Fruit fly (Drosophila melanogaster) whole organism, prepupa: ENCODE measurements around the gene Phb1.

ENCODE experiments used
- Blimp-1 ChIP-seq: fragments of 200-800 bp; sonication (Bioruptor generic); optimal IDR thresholded peaks from 3 replicates; lab custom pipeline; 2017; ENCODE audit warnings: missing biosample characterization, missing genetic modification characterization, mild to moderate bottlenecking, moderate library complexity, missing genetic modification reagents
- CG10631 ChIP-seq: fragments of 200-800 bp; sonication (Bioruptor generic); optimal IDR thresholded peaks from 2 replicates; lab custom pipeline; 2016; ENCODE audit warnings: missing biosample characterization, missing genetic modification characterization
- CG10669 ChIP-seq: fragments of 200-800 bp; sonication (Bioruptor generic); optimal IDR thresholded peaks from 3 replicates; lab custom pipeline; 2018; ENCODE audit warnings: missing biosample characterization, mild to moderate bottlenecking, missing genetic modification characterization, moderate library complexity
- CG11294 ChIP-seq: fragments of 200-800 bp; sonication (Bioruptor generic); IDR thresholded peaks from 2 replicates; pipeline ENCODE4 v1.3.6; 2022; ENCODE audit warnings: missing biosample characterization, missing genetic modification characterization
- CG11762 ChIP-seq: fragments of 200-800 bp; sonication (Bioruptor generic); optimal IDR thresholded peaks from 3 replicates; lab custom pipeline; 2016; ENCODE audit warnings: missing biosample characterization, missing genetic modification characterization; ENCODE audit not compliant: insufficient read depth
- CG11902 ChIP-seq: fragments of 200-800 bp; sonication (Bioruptor generic); optimal IDR thresholded peaks from 3 replicates; lab custom pipeline; 2016; ENCODE audit warnings: missing biosample characterization, missing genetic modification characterization
- CG15336 ChIP-seq: fragments of 200-800 bp; sonication (Bioruptor generic); IDR thresholded peaks from 2 replicates; pipeline ENCODE4 v1.3.6; 2022; ENCODE audit warnings: missing biosample characterization, missing genetic modification characterization
- CG1621 ChIP-seq: fragments of 200-800 bp; sonication (Bioruptor generic); optimal IDR thresholded peaks from 3 replicates; lab custom pipeline; 2018; ENCODE audit warnings: missing biosample characterization, mild to moderate bottlenecking, missing genetic modification characterization
- CG3032 ChIP-seq: fragments of 200-800 bp; optimal IDR thresholded peaks from 2 replicates; lab custom pipeline; 2019; ENCODE audit warnings: missing biosample characterization, mild to moderate bottlenecking, missing genetic modification characterization, moderate library complexity
- CG31627 ChIP-seq: fragments of 200-800 bp; sonication (Bioruptor generic); optimal IDR thresholded peaks from 3 replicates; lab custom pipeline; 2016; ENCODE audit warnings: missing biosample characterization, missing genetic modification characterization
- CG32006 ChIP-seq: fragments of 200-800 bp; sonication (Bioruptor generic); optimal IDR thresholded peaks from 3 replicates; lab custom pipeline; 2017; ENCODE audit warnings: missing biosample characterization, mild to moderate bottlenecking, missing genetic modification characterization
- CG4318 ChIP-seq: fragments of 200-800 bp; sonication (Bioruptor generic); optimal IDR thresholded peaks from 3 replicates; lab custom pipeline; 2017; ENCODE audit warnings: missing biosample characterization, mild to moderate bottlenecking, missing genetic modification characterization
- CG6163 ChIP-seq: fragments of 200-800 bp; sonication (Bioruptor generic); IDR thresholded peaks from 3 replicates; pipeline ENCODE4 v1.3.6; 2022; ENCODE audit warnings: missing biosample characterization, missing genetic modification characterization
- CG6792 ChIP-seq: fragments of 200-800 bp; sonication (Bioruptor generic); optimal IDR thresholded peaks from 3 replicates; lab custom pipeline; 2016; ENCODE audit warnings: missing biosample characterization, missing genetic modification characterization
- CG6854 ChIP-seq: fragments of 200-800 bp; sonication (Bioruptor generic); optimal IDR thresholded peaks from 2 replicates; lab custom pipeline; 2017; ENCODE audit warnings: missing biosample characterization, mild to moderate bottlenecking, missing genetic modification characterization
- CG7368 ChIP-seq: fragments of 200-800 bp; sonication (Bioruptor generic); optimal IDR thresholded peaks from 3 replicates; lab custom pipeline; 2016; ENCODE audit warnings: missing biosample characterization, missing genetic modification characterization
- CG8119 ChIP-seq: fragments of 200-800 bp; sonication (Bioruptor generic); IDR thresholded peaks from 3 replicates; pipeline ENCODE4 v1.3.6; 2022; ENCODE audit warnings: missing biosample characterization, missing genetic modification characterization
- CG8632 ChIP-seq: fragments of 200-800 bp; sonication (Bioruptor generic); optimal IDR thresholded peaks from 3 replicates; lab custom pipeline; 2016; ENCODE audit warnings: missing biosample characterization, missing genetic modification characterization
- CG9139 ChIP-seq: fragments of 200-800 bp; sonication (Bioruptor generic); optimal IDR thresholded peaks from 3 replicates; lab custom pipeline; 2017; ENCODE audit warnings: missing biosample characterization, mild to moderate bottlenecking, missing genetic modification characterization
- Eip75B ChIP-seq: fragments of 200-800 bp; sonication (Bioruptor generic); optimal IDR thresholded peaks from 3 replicates; lab custom pipeline; 2016; ENCODE audit warnings: missing biosample characterization, missing genetic modification characterization
- Eip78C ChIP-seq: fragments of 200-800 bp; sonication (Bioruptor generic); peaks from one replicate; lab custom pipeline; 2016; ENCODE audit warnings: missing biosample characterization, missing genetic modification characterization
- Eip93F ChIP-seq: fragments of 200-800 bp; sonication (Bioruptor generic); optimal IDR thresholded peaks from 2 replicates; lab custom pipeline; 2016; ENCODE audit warnings: missing biosample characterization, mild to moderate bottlenecking, missing genetic modification characterization
- Ets21C ChIP-seq: fragments of 200-800 bp; sonication (Bioruptor generic); optimal IDR thresholded peaks from 3 replicates; lab custom pipeline; 2016; ENCODE audit warnings: missing biosample characterization, missing genetic modification characterization
- Ets96B ChIP-seq: fragments of 200-800 bp; optimal IDR thresholded peaks from 2 replicates; lab custom pipeline; 2019; ENCODE audit warnings: missing biosample characterization, mild to moderate bottlenecking, missing genetic modification characterization, moderate library complexity
- Gug ChIP-seq: fragments of 200-800 bp; sonication (Bioruptor generic); IDR thresholded peaks from 2 replicates; pipeline ENCODE4 v1.3.6; 2022; ENCODE audit warnings: missing biosample characterization, missing genetic modification characterization
- Hr38 ChIP-seq: sonication (Bioruptor generic); optimal IDR thresholded peaks from 2 replicates; lab custom pipeline; 2016; ENCODE audit warnings: missing biosample characterization, missing genetic modification characterization
- Hr39 ChIP-seq: fragments of 200-800 bp; sonication (Bioruptor generic); optimal IDR thresholded peaks from 2 replicates; lab custom pipeline; 2016; ENCODE audit warnings: missing biosample characterization, missing genetic modification characterization
- Lpt ChIP-seq: fragments of 200-800 bp; sonication (Bioruptor generic); optimal IDR thresholded peaks from 3 replicates; lab custom pipeline; 2016; ENCODE audit warnings: missing biosample characterization, missing genetic modification characterization
- Met ChIP-seq: fragments of 200-800 bp; sonication (Bioruptor generic); optimal IDR thresholded peaks from 3 replicates; lab custom pipeline; 2016; ENCODE audit warnings: missing biosample characterization, missing genetic modification characterization
- OdsH ChIP-seq: fragments of 200-800 bp; sonication (Bioruptor generic); optimal IDR thresholded peaks from 3 replicates; lab custom pipeline; 2016; ENCODE audit warnings: missing biosample characterization, missing genetic modification characterization
- Smox ChIP-seq: fragments of 200-800 bp; sonication (Bioruptor generic); optimal IDR thresholded peaks from 3 replicates; lab custom pipeline; 2016; ENCODE audit warnings: missing biosample characterization, missing genetic modification characterization
- Sox102F ChIP-seq: fragments of 200-800 bp; sonication (Bioruptor generic); optimal IDR thresholded peaks from 2 replicates; lab custom pipeline; 2016; ENCODE audit warnings: missing biosample characterization, mild to moderate bottlenecking, missing genetic modification characterization
- Sox14 ChIP-seq: fragments of 200-800 bp; sonication (Bioruptor generic); optimal IDR thresholded peaks from 3 replicates; lab custom pipeline; 2016; ENCODE audit warnings: missing biosample characterization, missing genetic modification characterization
- Sox15 ChIP-seq: fragments of 200-800 bp; sonication (Bioruptor generic); optimal IDR thresholded peaks from 3 replicates; lab custom pipeline; 2016; ENCODE audit warnings: missing biosample characterization, missing genetic modification characterization
- cyc ChIP-seq: fragments of 200-800 bp; sonication (Bioruptor generic); optimal IDR thresholded peaks from 3 replicates; lab custom pipeline; 2016; ENCODE audit warnings: missing biosample characterization, missing genetic modification characterization
- dac ChIP-seq: fragments of 200-800 bp; sonication (Bioruptor generic); optimal IDR thresholded peaks from 2 replicates; lab custom pipeline; 2017; ENCODE audit warnings: missing biosample characterization, mild to moderate bottlenecking, missing genetic modification characterization
- dsx ChIP-seq: fragments of 200-800 bp; optimal IDR thresholded peaks from 3 replicates; lab custom pipeline; 2019; ENCODE audit warnings: missing biosample characterization, mild to moderate bottlenecking, missing genetic modification characterization, moderate library complexity; ENCODE audit not compliant: poor library complexity, severe bottlenecking
- esn ChIP-seq: fragments of 200-800 bp; sonication (Bioruptor generic); optimal IDR thresholded peaks from 2 replicates; lab custom pipeline; 2016; ENCODE audit warnings: missing biosample characterization, mild to moderate bottlenecking, missing genetic modification characterization, moderate library complexity
- fd59A ChIP-seq: fragments of 200-800 bp; sonication (Bioruptor generic); optimal IDR thresholded peaks from 2 replicates; lab custom pipeline; 2017; ENCODE audit warnings: missing biosample characterization, mild to moderate bottlenecking, missing genetic modification characterization, missing genetic modification reagents
- fkh ChIP-seq: fragments of 200-800 bp; sonication (Bioruptor generic); optimal IDR thresholded peaks from 3 replicates; lab custom pipeline; 2017; ENCODE audit warnings: missing biosample characterization, mild to moderate bottlenecking, missing genetic modification characterization, moderate library complexity
- lz ChIP-seq: fragments of 200-800 bp; sonication (Bioruptor generic); optimal IDR thresholded peaks from 3 replicates; lab custom pipeline; 2016; ENCODE audit warnings: missing biosample characterization, missing genetic modification characterization
- net ChIP-seq: fragments of 200-800 bp; sonication (Bioruptor generic); optimal IDR thresholded peaks from 3 replicates; lab custom pipeline; 2016; ENCODE audit warnings: missing biosample characterization, missing genetic modification characterization
- pdm3 ChIP-seq: fragments of 200-800 bp; sonication (Bioruptor generic); optimal IDR thresholded peaks from 3 replicates; lab custom pipeline; 2016; ENCODE audit warnings: missing biosample characterization, missing genetic modification characterization
- salr ChIP-seq, 2 experiments: fragments of 200-800 bp; sonication (Bioruptor generic); optimal IDR thresholded peaks; 3 replicates each; lab custom pipeline; 2016 to 2018; ENCODE audit warnings: missing biosample characterization in 2 of 2, missing genetic modification characterization in 2 of 2, mild to moderate bottlenecking in 1 of 2
- spab ChIP-seq: fragments of 200-800 bp; sonication (Bioruptor generic); optimal IDR thresholded peaks from 2 replicates; lab custom pipeline; 2017; ENCODE audit warnings: missing biosample characterization, mild to moderate bottlenecking, missing genetic modification characterization, missing genetic modification reagents
- svp ChIP-seq: fragments of 200-800 bp; sonication (Bioruptor generic); peaks from one replicate; lab custom pipeline; 2016; ENCODE audit warnings: missing biosample characterization, missing genetic modification characterization
- topi ChIP-seq: fragments of 200-800 bp; sonication (Bioruptor generic); optimal IDR thresholded peaks from 3 replicates; lab custom pipeline; 2016; ENCODE audit warnings: missing biosample characterization, missing genetic modification characterization
- vri ChIP-seq: fragments of 200-800 bp; sonication (Bioruptor generic); optimal IDR thresholded peaks from 3 replicates; lab custom pipeline; 2016; ENCODE audit warnings: missing biosample characterization, mild to moderate bottlenecking, missing genetic modification characterization

Phb1 gene

DNA sequence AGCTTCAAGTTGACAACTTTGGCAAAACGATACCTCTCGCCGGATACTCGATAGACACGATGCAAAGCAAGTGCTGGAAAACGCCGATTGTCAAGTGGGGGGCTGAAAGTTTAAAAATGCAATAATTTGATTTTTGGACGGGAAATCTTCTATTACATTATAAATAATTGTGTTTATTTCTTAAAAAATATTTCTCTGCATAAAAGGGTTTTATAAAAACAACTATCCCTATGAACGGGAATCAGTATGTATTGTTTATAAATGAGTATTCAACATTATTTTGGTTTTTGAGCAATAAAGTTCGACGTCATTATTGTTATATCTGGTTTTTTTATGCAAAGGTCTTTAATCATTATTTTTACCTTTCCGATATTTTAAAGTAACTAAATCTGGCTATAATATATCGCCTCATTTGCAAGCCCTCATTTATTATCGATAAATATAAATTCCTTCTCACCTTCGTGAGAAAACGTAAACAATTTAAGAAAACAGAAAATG is 8.3 kb upstream of the Phb1 start, which contains the start of the genes AsnRS and DCTN6-p27 (continued):
- peak; percentile 67 for TF ChIP-seq CG10631 (GFP tag; lab: Kevin White, UChicago)
- TF ChIP-seq salr (GFP tag; optimal IDR thresholded peaks at IDR 0.05; lab: Kevin White, UChicago), result peak in 1 of 2 experiments; percentile 23
- TF ChIP-seq CG9139 (GFP tag; lab: Kevin White, UChicago), result no peak
- TF ChIP-seq vri (GFP tag; lab: Kevin White, UChicago), result no peak
- TF ChIP-seq spab (GFP tag; lab: Kevin White, UChicago), result no peak
- no peak for TF ChIP-seq net (GFP tag; lab: Kevin White, UChicago)
- no peak for TF ChIP-seq Blimp-1 (GFP tag; lab: Kevin White, UChicago)
- TF ChIP-seq fd59A, result no peak
- peak; percentile 75 for TF ChIP-seq CG6792 (GFP tag; lab: Kevin White, UChicago)
- TF ChIP-seq OdsH (GFP tag; lab: Kevin White, UChicago), result no peak
- TF ChIP-seq fkh (GFP tag; lab: Kevin White, UChicago), result peak; percentile 60
- peak; percentile 31 for TF ChIP-seq dac (GFP tag; lab: Kevin White, UChicago)
- peak; percentile 33 for TF ChIP-seq topi (GFP tag; lab: Kevin White, UChicago)
- peak; percentile 43 for TF ChIP-seq CG3032 (tag; lab: Kevin White, UChicago)
- TF ChIP-seq Smox, result no peak

dm6 chr2L:19126888-19127287 is 3.2 kb upstream of the Phb1 start:
- TF ChIP-seq OdsH (GFP tag; lab: Kevin White, UChicago) (no peak), cyc (GFP tag; lab: Kevin White, UChicago) (no peak), lz (GFP tag; lab: Kevin White, UChicago) (peak; percentile 31), CG1621 (tag; lab: Kevin White, UChicago) (no peak), CG31627 (GFP tag; lab: Kevin White, UChicago) (peak; percentile 21), fkh (GFP tag; lab: Kevin White, UChicago) (peak; percentile 83), CG8119 (GFP tag; lab: Robert Waterston, UW) (peak; percentile 53; the same call in 2 of the 3 replicates), CG8632 (GFP tag; lab: Kevin White, UChicago) (peak; percentile 29), CG9139 (GFP tag; lab: Kevin White, UChicago) (no peak), Met (GFP tag; lab: Kevin White, UChicago) (no peak), vri (GFP tag; lab: Kevin White, UChicago) (no peak), CG11762 (no peak), CG6854 (GFP tag; lab: Kevin White, UChicago) (peak; percentile 32), pdm3 (GFP tag; lab: Kevin White, UChicago) (no peak), CG15336 (no peak), Lpt (no peak), CG32006 (no peak), net (GFP tag; lab: Kevin White, UChicago) (no peak), Hr39 (GFP tag; lab: Kevin White, UChicago) (peak; percentile 23), CG7368 (GFP tag; lab: Kevin White, UChicago) (no peak), CG4318 (no peak), CG6163 (GFP tag; lab: Robert Waterston, UW) (no peak), Ets21C (GFP tag; lab: Kevin White, UChicago) (no peak), CG10669 (no peak), Gug (GFP tag; lab: Robert Waterston, UW) (no peak), topi (GFP tag; lab: Kevin White, UChicago) (no peak), Sox15 (GFP tag; lab: Kevin White, UChicago) (no peak), CG3032 (tag; lab: Kevin White, UChicago) (peak; percentile 58), Sox102F (no peak), Blimp-1 (GFP tag; lab: Kevin White, UChicago) (no peak), CG11294 (GFP tag; lab: Robert Waterston, UW) (no peak; the same call in 1 of the 2 replicates), dsx (peak; percentile 46), Hr38 (GFP tag; lab: Kevin White, UChicago) (no peak), Sox14 (GFP tag; lab: Kevin White, UChicago) (no peak), Smox (no peak), esn (GFP tag; lab: Kevin White, UChicago) (peak; percentile 62), Eip78C (GFP tag; lab: Kevin White, UChicago) (peak; percentile 78), Eip75B (GFP tag; lab: Kevin White, UChicago) (no peak), fd59A (no peak), CG6792 (GFP tag; lab: Kevin White, UChicago) (no peak), Ets96B (tag; lab: Kevin White, UChicago) (peak; percentile 46), Eip93F (GFP tag; lab: Kevin White, UChicago) (peak; percentile 1), dac (GFP tag; lab: Kevin White, UChicago) (no peak), CG11902 (GFP tag; lab: Kevin White, UChicago) (no peak), svp (no peak)
